Fruit fly (Drosophila melanogaster): ENCODE measurements around the gene CG13928.

- TF ChIP-seq toe (GFP tag; optimal IDR thresholded peaks at IDR 0.05) (no peak), kay (GFP tag; ENCODE audit: borderline replicate concordance) (no peak), CG12768 (GFP tag; optimal IDR thresholded peaks at IDR 0.05) (peak; percentile 65), CG1620 (GFP tag; optimal IDR thresholded peaks at IDR 0.05) (no peak), Mnt (GFP tag; optimal IDR thresholded peaks at IDR 0.05) (peak; percentile 68)
Observed at dm6 chr3L:1586266-1587054, 41.7 kb downstream of the CG13928 start.

Data from whole organism, adult.